Fruit fly (Drosophila melanogaster) whole organism, embryonic: ENCODE results near the gene CG7275.

Experiments
- Antp ChIP-seq: fragments of 200-800 bp; sonication (Bioruptor generic); optimal IDR thresholded peaks from 3 replicates; lab custom pipeline; 2016; ENCODE audit warnings: missing biosample characterization, missing genetic modification characterization
- CG11247 ChIP-seq: fragments of 200-800 bp; sonication (Bioruptor generic); IDR thresholded peaks from 2 replicates; pipeline ENCODE4 v1.3.6; 2022; ENCODE audit warnings: missing biosample characterization, missing genetic modification characterization
- CG13123 ChIP-seq: fragments of 200-800 bp; sonication (Bioruptor generic); optimal IDR thresholded peaks from 2 replicates; lab custom pipeline; 2016; ENCODE audit warnings: missing biosample characterization, missing genetic modification characterization
- CG13296 ChIP-seq: fragments of 200-800 bp; sonication (Bioruptor generic); optimal IDR thresholded peaks from 3 replicates; lab custom pipeline; 2018; ENCODE audit warnings: missing biosample characterization, mild to moderate bottlenecking, missing genetic modification characterization
- CG14860 ChIP-seq: fragments of 200-800 bp; sonication (Bioruptor generic); IDR thresholded peaks from 3 replicates; pipeline ENCODE4 v1.3.6; 2022; ENCODE audit warnings: missing biosample characterization, missing genetic modification characterization; ENCODE audit not compliant: partially characterized antibody
- CG18011 ChIP-seq: fragments of 200-800 bp; sonication (Bioruptor generic); optimal IDR thresholded peaks from 2 replicates; lab custom pipeline; 2017; ENCODE audit warnings: missing biosample characterization, missing genetic modification characterization, mild to moderate bottlenecking, moderate library complexity, missing genotype
- CG2116 ChIP-seq: fragments of 200-800 bp; sonication (Bioruptor generic); optimal IDR thresholded peaks from 3 replicates; lab custom pipeline; 2018; ENCODE audit warnings: missing biosample characterization, mild to moderate bottlenecking, missing genetic modification characterization
- CG3163 ChIP-seq: fragments of 200-800 bp; sonication (Bioruptor generic); optimal IDR thresholded peaks from 3 replicates; lab custom pipeline; 2016; ENCODE audit warnings: missing biosample characterization, missing genetic modification characterization
- CG34376 ChIP-seq: fragments of 200-800 bp; sonication (Bioruptor generic); optimal IDR thresholded peaks from 2 replicates; lab custom pipeline; 2018; ENCODE audit warnings: missing biosample characterization, mild to moderate bottlenecking, missing genetic modification characterization
- CG3847 ChIP-seq: fragments of 200-800 bp; sonication (Bioruptor generic); IDR thresholded peaks from 2 replicates; pipeline ENCODE4 v1.3.6; 2022; ENCODE audit warnings: missing biosample characterization, missing genetic modification characterization
- CG4360 ChIP-seq: fragments of 200-800 bp; sonication (Bioruptor generic); IDR thresholded peaks from 2 replicates; pipeline ENCODE4 v1.3.6; 2022; ENCODE audit warnings: missing biosample characterization, missing genetic modification characterization
- CG5180 ChIP-seq: fragments of 200-800 bp; sonication (Bioruptor generic); optimal IDR thresholded peaks from 3 replicates; lab custom pipeline; 2017; ENCODE audit warnings: missing biosample characterization, missing genetic modification characterization, mild to moderate bottlenecking, moderate library complexity, missing genetic modification reagents
- CG6175 ChIP-seq: fragments of 200-800 bp; sonication (Bioruptor generic); IDR thresholded peaks from 3 replicates; pipeline ENCODE4 v1.3.6; 2022; ENCODE audit warnings: missing biosample characterization, missing genetic modification characterization
- CG7556 ChIP-seq: fragments of 200-800 bp; sonication (Bioruptor generic); optimal IDR thresholded peaks from 2 replicates; lab custom pipeline; 2017; ENCODE audit warnings: missing biosample characterization, mild to moderate bottlenecking, missing genetic modification characterization
- CG7963 ChIP-seq: fragments of 200-800 bp; sonication (Bioruptor generic); IDR thresholded peaks from 3 replicates; pipeline ENCODE4 v1.3.6; 2022; ENCODE audit warnings: missing biosample characterization, missing genetic modification characterization; ENCODE audit not compliant: partially characterized antibody
- CG7987 ChIP-seq: fragments of 200-800 bp; sonication (Bioruptor generic); optimal IDR thresholded peaks from 2 replicates; lab custom pipeline; 2018; ENCODE audit warnings: missing biosample characterization, mild to moderate bottlenecking, missing genetic modification characterization, moderate library complexity
- CG8290 ChIP-seq, 3 experiments: fragments of 200-800 bp; sonication (Bioruptor generic); optimal IDR thresholded peaks; 2 replicates each; lab custom pipeline; 2016 to 2019; ENCODE audit warnings: missing biosample characterization in 3 of 3, missing genetic modification characterization in 3 of 3, mild to moderate bottlenecking in 2 of 3, moderate library complexity in 1 of 3
- CG8359 ChIP-seq: fragments of 200-800 bp; sonication (Bioruptor generic); optimal IDR thresholded peaks from 2 replicates; lab custom pipeline; 2017; ENCODE audit warnings: missing biosample characterization, mild to moderate bottlenecking, missing genetic modification characterization, borderline replicate concordance
- CG8924 ChIP-seq: fragments of 200-800 bp; optimal IDR thresholded peaks from 3 replicates; lab custom pipeline; 2019; ENCODE audit warnings: missing biosample characterization, mild to moderate bottlenecking, missing genetic modification characterization, moderate library complexity
- CG9817 ChIP-seq: fragments of 200-800 bp; sonication (Bioruptor generic); optimal IDR thresholded peaks from 2 replicates; lab custom pipeline; 2018; ENCODE audit warnings: missing biosample characterization, mild to moderate bottlenecking, missing genetic modification characterization, moderate library complexity
- CHES-1-like ChIP-seq: fragments of 200-800 bp; sonication (Bioruptor generic); optimal IDR thresholded peaks from 2 replicates; lab custom pipeline; 2016; ENCODE audit warnings: missing biosample characterization, missing genetic modification characterization
- CoRest ChIP-seq: fragments of 200-800 bp; sonication (Bioruptor generic); optimal IDR thresholded peaks from 3 replicates; lab custom pipeline; 2018; ENCODE audit warnings: missing biosample characterization, mild to moderate bottlenecking, missing genetic modification characterization, moderate library complexity
- CrebB ChIP-seq: fragments of 200-800 bp; sonication (Bioruptor generic); optimal IDR thresholded peaks from 3 replicates; lab custom pipeline; 2018; ENCODE audit warnings: missing biosample characterization, mild to moderate bottlenecking, missing genetic modification characterization
- D19B ChIP-seq: fragments of 200-800 bp; sonication (Bioruptor generic); optimal IDR thresholded peaks from 2 replicates; lab custom pipeline; 2017; ENCODE audit warnings: missing biosample characterization, mild to moderate bottlenecking, missing genetic modification characterization
- Deaf1 ChIP-seq: fragments of 200-800 bp; optimal IDR thresholded peaks from 3 replicates; lab custom pipeline; 2019; ENCODE audit warnings: missing biosample characterization, mild to moderate bottlenecking, missing genetic modification characterization, moderate library complexity
- Dll ChIP-seq: fragments of 200-800 bp; sonication (Bioruptor generic); IDR thresholded peaks from 4 replicates; pipeline ENCODE4 v1.3.6; 2022; ENCODE audit warnings: missing biosample characterization, missing genetic modification characterization; ENCODE audit not compliant: partially characterized antibody
- MBD-R2 ChIP-seq: fragments of 200-800 bp; sonication (Bioruptor generic); IDR thresholded peaks from 2 replicates; pipeline ENCODE4 v1.3.6; 2022; ENCODE audit warnings: missing biosample characterization, missing genetic modification characterization
- Med ChIP-seq: fragments of 200-800 bp; sonication (Bioruptor generic); peaks from one replicate; lab custom pipeline; 2016; ENCODE audit warnings: missing biosample characterization, missing genetic modification characterization, mild to moderate bottlenecking, inconsistent platforms, moderate library complexity
- NFAT ChIP-seq: fragments of 200-800 bp; sonication (Bioruptor generic); IDR thresholded peaks from 2 replicates; pipeline ENCODE4 v1.3.6; 2022; ENCODE audit warnings: missing biosample characterization, missing genetic modification characterization
- Rfx ChIP-seq: fragments of 200-800 bp; sonication (Bioruptor generic); IDR thresholded peaks from 2 replicates; pipeline ENCODE4 v1.3.6; 2022; ENCODE audit warnings: missing biosample characterization, missing genetic modification characterization
- Scr ChIP-seq: fragments of 200-800 bp; sonication (Bioruptor generic); IDR thresholded peaks from 2 replicates; pipeline ENCODE4 v1.3.6; 2022; ENCODE audit warnings: missing biosample characterization, missing genetic modification characterization; ENCODE audit not compliant: partially characterized antibody
- Spps ChIP-seq: fragments of 200-800 bp; sonication (Bioruptor generic); optimal IDR thresholded peaks from 2 replicates; lab custom pipeline; 2018; ENCODE audit warnings: missing biosample characterization, mild to moderate bottlenecking, missing genetic modification characterization
- Sry-β ChIP-seq: fragments of 200-800 bp; sonication (Bioruptor generic); optimal IDR thresholded peaks from 2 replicates; lab custom pipeline; 2018; ENCODE audit warnings: missing biosample characterization, mild to moderate bottlenecking, missing genetic modification characterization, moderate library complexity
- Sry-δ ChIP-seq: fragments of 200-800 bp; sonication (Bioruptor generic); optimal IDR thresholded peaks from 2 replicates; lab custom pipeline; 2016; ENCODE audit warnings: missing biosample characterization, missing genetic modification characterization
- bigmax ChIP-seq: fragments of 200-800 bp; sonication (Bioruptor generic); optimal IDR thresholded peaks from 2 replicates; lab custom pipeline; 2018; ENCODE audit warnings: missing biosample characterization, mild to moderate bottlenecking, missing genetic modification characterization
- crp ChIP-seq, 2 experiments: fragments of 200-800 bp; sonication (Bioruptor generic); optimal IDR thresholded peaks; 2 replicates in 1 of 2; 3 replicates in 1 of 2; lab custom pipeline; 2017; ENCODE audit warnings: missing biosample characterization in 2 of 2, missing genetic modification characterization in 2 of 2, mild to moderate bottlenecking in 1 of 2, moderate library complexity in 1 of 2
- dati ChIP-seq: fragments of 200-800 bp; sonication (Bioruptor generic); IDR thresholded peaks from 2 replicates; pipeline ENCODE4 v1.3.6; 2022; ENCODE audit warnings: missing biosample characterization, missing genetic modification characterization
- dysf ChIP-seq: fragments of 200-800 bp; sonication (Bioruptor generic); IDR thresholded peaks from 3 replicates; pipeline ENCODE4 v1.3.6; 2022; ENCODE audit warnings: missing biosample characterization, missing genetic modification characterization
- eyg ChIP-seq: fragments of 200-800 bp; sonication (Bioruptor generic); optimal IDR thresholded peaks from 3 replicates; lab custom pipeline; 2016; ENCODE audit warnings: missing biosample characterization, missing genetic modification characterization
- fu2 ChIP-seq: fragments of 200-800 bp; sonication (Bioruptor generic); optimal IDR thresholded peaks from 2 replicates; lab custom pipeline; 2016; ENCODE audit warnings: missing biosample characterization, missing genetic modification characterization
- gce ChIP-seq: fragments of 200-800 bp; sonication (Bioruptor generic); IDR thresholded peaks from 3 replicates; pipeline ENCODE4 v1.3.6; 2022; ENCODE audit warnings: missing biosample characterization, missing genetic modification characterization
- hkb ChIP-seq, 2 experiments: fragments of 200-800 bp in 1 of 2; fragments of >200 bp in 1 of 2; sonication (Bioruptor generic) in 1 of 2; IDR thresholded peaks in 1 of 2; optimal IDR thresholded peaks in 1 of 2; 2 replicates each; pipeline versions ENCODE4 v1.3.6 to Lab custom; 2017 to 2022; ENCODE audit warnings: missing biosample characterization in 1 of 2, missing genetic modification characterization in 1 of 2
- mam ChIP-seq: fragments of 200-800 bp; sonication (Bioruptor generic); optimal IDR thresholded peaks from 3 replicates; lab custom pipeline; 2016; ENCODE audit warnings: missing biosample characterization, missing genetic modification characterization
- pho ChIP-seq: fragments of 200-800 bp; sonication (Bioruptor generic); optimal IDR thresholded peaks from 2 replicates; lab custom pipeline; 2016; ENCODE audit warnings: missing biosample characterization, missing genetic modification characterization
- repo ChIP-seq: fragments of 200-800 bp; sonication (Bioruptor generic); optimal IDR thresholded peaks from 2 replicates; lab custom pipeline; 2016; ENCODE audit warnings: missing biosample characterization, missing genetic modification characterization
- rib ChIP-seq: fragments of 200-800 bp; sonication (Bioruptor generic); IDR thresholded peaks from 2 replicates; pipeline ENCODE4 v1.3.6; 2022; ENCODE audit warnings: missing biosample characterization, missing genetic modification characterization
- seq ChIP-seq: fragments of 200-800 bp; sonication (Bioruptor generic); IDR thresholded peaks from 2 replicates; pipeline ENCODE4 v1.3.6; 2022; ENCODE audit warnings: missing biosample characterization, missing genetic modification characterization

The CG7275 gene

DNA sequence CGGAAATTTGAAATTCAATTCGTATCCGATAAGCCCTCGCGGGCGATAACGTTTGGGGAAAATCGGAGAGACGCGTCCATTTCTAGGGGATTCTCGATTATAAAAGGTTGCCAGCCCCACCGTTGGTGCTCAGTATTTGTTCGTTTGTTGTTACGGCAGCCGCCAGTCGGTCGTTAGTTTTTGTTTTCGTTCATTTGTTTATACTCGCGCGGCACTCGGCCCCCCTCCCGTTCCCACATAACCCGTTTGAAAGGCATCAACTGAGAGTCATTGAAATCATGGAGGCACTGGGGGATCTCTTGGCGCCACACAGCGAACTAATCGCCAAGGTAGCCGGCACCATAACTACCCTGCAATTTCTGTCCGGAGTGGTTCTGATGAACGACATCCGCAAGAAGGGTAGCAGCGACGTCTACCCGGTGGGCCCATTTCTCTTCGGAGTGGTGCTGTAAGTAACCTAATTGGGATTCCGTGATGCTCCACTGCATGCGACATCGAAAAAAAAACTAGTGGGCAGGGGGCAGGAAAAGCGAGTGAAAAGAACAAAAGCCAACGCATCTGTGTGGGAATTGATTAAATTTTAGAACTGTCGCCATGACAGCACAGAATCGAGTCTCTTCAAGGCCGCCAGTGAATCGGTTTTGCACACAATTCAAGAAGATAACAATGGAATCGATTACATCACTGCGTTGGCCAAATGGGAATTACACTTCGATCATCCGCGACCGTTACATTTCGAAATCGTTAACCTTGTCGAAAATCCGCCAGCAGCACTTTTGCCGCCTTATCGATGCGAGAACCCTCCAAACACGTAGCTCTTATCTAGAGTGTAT, 2.3 kb downstream of the CG7275 start, which contains the start of gene CG7272 (continued):
- TF ChIP-seq gce (GFP tag; lab: Robert Waterston, UW) (0 out of 3 replicates have a peak, but pooled peaks have one; percentile 41), CG7963 (GFP tag; lab: Robert Waterston, UW) (no peak), repo (no peak), Spps (tag; lab: Kevin White, UChicago) (no peak), fu2 (GFP tag; lab: Kevin White, UChicago) (no peak), CG5180 (no peak), CG4360 (GFP tag; lab: Robert Waterston, UW) (no peak), Deaf1 (peak; percentile 72), CG8924 (tag; lab: Kevin White, UChicago) (peak; percentile 39), CG8359 (GFP tag; lab: Kevin White, UChicago) (no peak), Dll (GFP tag; lab: Robert Waterston, UW) (peak; percentile 23; the same call in 1 of the 4 replicates), CG6175 (GFP tag; lab: Robert Waterston, UW) (0 out of 3 replicates have a peak, but pooled peaks have one; percentile 22), Scr (GFP tag; lab: Robert Waterston, UW) (peak; percentile 20; the same call in 1 of the 2 replicates), CG3847 (GFP tag; lab: Robert Waterston, UW) (peak; percentile 40; the same call in 1 of the 2 replicates), CG13123 (GFP tag; lab: Kevin White, UChicago) (no peak), Antp (GFP tag; lab: Kevin White, UChicago) (peak; percentile 6), dati (GFP tag; lab: Robert Waterston, UW) (no peak), Med (peak; percentile 88), CG14860 (GFP tag; lab: Robert Waterston, UW) (no peak), CHES-1-like (peak; percentile 11), NFAT (peak; percentile 64; the same call in 1 of the 2 replicates), CoRest (tag; lab: Kevin White, UChicago) (peak; percentile 9), hkb (optimal IDR thresholded peaks at IDR 0.05; lab: Kevin White, UChicago) (no peak), hkb (GFP tag; IDR thresholded peaks at IDR 0.05; lab: Robert Waterston, UW) (0 out of 2 replicates have a peak, but pooled peaks have one; percentile 32), CG18011 (GFP tag; lab: Kevin White, UChicago) (peak; percentile 22), CG9817 (tag; lab: Kevin White, UChicago) (no peak), CG8290 (GFP tag; optimal IDR thresholded peaks at IDR 0.05; lab: Kevin White, UChicago) (no peak), CG8290 (tag; optimal IDR thresholded peaks at IDR 0.05; lab: Kevin White, UChicago) (peak in 1 of 2 experiments; percentile 63), CG2116 (GFP tag; lab: Kevin White, UChicago) (peak; percentile 62), CG13296 (GFP tag; lab: Kevin White, UChicago) (peak; percentile 34), CG7987 (GFP tag; lab: Kevin White, UChicago) (peak; percentile 26), CG7556 (GFP tag; lab: Kevin White, UChicago) (no peak), Rfx (GFP tag; lab: Robert Waterston, UW) (peak; percentile 53), rib (GFP tag; lab: Robert Waterston, UW) (no peak), Sry-δ (GFP tag; lab: Kevin White, UChicago) (peak; percentile 53), mam (GFP tag; lab: Kevin White, UChicago) (peak; percentile 29), crp (GFP tag; optimal IDR thresholded peaks at IDR 0.05; lab: Kevin White, UChicago) (peak in 1 of 2 experiments; percentile 5), Sry-β (GFP tag; lab: Kevin White, UChicago) (no peak), eyg (peak; percentile 18), bigmax (GFP tag; lab: Kevin White, UChicago) (peak; percentile 27), D19B (GFP tag; lab: Kevin White, UChicago) (peak; percentile 95), MBD-R2 (peak; percentile 43), seq (peak; percentile 23; the same call in 1 of the 2 replicates), CG34376 (GFP tag; lab: Kevin White, UChicago) (peak; percentile 52), dysf (GFP tag; lab: Robert Waterston, UW) (0 out of 3 replicates have a peak, but pooled peaks have one; percentile 32), CG11247 (GFP tag; lab: Robert Waterston, UW) (no peak), CG3163 (GFP tag; lab: Kevin White, UChicago) (peak; percentile 34), pho (GFP tag; lab: Kevin White, UChicago) (peak; percentile 22), CrebB (tag; lab: Kevin White, UChicago) (peak; percentile 53)
